Worm (Caenorhabditis elegans): ENCODE measurements around the gene fbxb-17.
"Not testable (repeated sequence)": the region's sequence is repeated elsewhere in the genome, so short reads cannot be mapped to it uniquely, and the experiment has no call there.

- not testable (repeated sequence) for TF ChIP-seq T22C8.4 (GFP tag; IDR thresholded peaks at IDR 0.05); ref-1 (GFP tag; conservative IDR thresholded peaks at IDR 0.05); ztf-29 (GFP tag; IDR thresholded peaks at IDR 0.05)
Observed at ce11 chrII:1660888-1661287, 15.3 kb upstream of the fbxb-17 start, which contains the start of gene ZC204.13.
